Worm (Caenorhabditis elegans): ENCODE measurements around the gene F36H12.17.
"Not testable (repeated sequence)": the region's sequence is repeated elsewhere in the genome, so short reads cannot be mapped to it uniquely, and the experiment has no call there.

Gene F36H12.17

DNA sequence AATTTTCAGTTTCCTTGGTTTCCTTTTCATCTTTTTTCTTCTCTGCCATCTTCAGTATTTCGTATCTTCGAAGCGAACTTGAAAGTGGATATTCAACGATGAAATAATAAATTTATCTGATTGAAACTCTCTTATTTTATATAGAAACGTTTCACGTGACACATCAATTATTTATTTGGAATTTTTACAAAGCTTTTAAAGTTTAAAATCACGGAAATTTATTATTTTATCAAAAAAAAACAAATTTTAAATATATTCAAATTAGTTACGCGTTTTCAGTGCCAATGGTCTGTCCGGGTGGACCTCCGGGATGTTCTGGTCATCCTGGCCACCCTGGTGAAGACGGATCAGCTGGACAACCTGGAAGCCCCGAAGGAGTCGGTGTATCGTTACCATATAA, 25.4 kb upstream of the F36H12.17 start, which contains the start of gene ZK354.7:
Gene ZK354.7, minus strand, starts transcription at position 101 of the 400 bp plus-strand sequence.
- TF ChIP-seq nhr-237 (tag; optimal IDR thresholded peaks at IDR 0.05), result no peak
- TF ChIP-seq aha-1 (tag), result peak; percentile 13

DNA sequence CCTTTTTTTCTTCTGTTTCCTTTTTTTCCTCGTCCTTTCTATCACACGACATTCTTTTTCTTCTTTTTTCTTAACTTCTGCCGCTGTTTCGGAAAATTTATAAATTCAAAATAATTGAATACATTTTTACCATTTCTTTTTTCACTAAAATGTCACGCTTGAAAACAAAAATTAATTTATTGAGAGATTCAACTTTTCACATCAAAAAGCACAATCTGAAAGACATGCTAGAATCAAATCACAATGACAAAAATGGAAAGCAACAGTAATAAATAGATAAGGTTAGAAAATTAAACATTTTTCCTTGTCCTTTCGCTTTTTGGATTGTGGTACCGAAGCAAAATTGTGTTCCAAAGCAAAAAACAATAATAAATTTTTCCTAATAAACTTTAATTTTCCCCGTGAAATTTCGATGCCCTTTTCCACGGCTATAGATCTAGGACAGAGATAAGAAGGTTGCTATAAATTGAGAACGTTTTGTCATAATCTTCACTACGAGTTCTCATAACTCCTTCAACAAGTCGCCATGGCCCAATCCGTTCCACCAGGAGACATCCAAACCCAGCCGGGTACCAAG, 19.9 kb upstream of the F36H12.17 start, which contains the start of the genes ZK354.6 and msp-113:
Gene ZK354.6, minus strand, starts transcription at position 101 of the 577 bp plus-strand sequence.
Gene msp-113, plus strand, starts transcription at position 527 of the 577 bp plus-strand sequence.
- TF ChIP-seq spr-3 (GFP tag; optimal IDR thresholded peaks at IDR 0.05), result no peak
- no peak for TF ChIP-seq hlh-30 (tag; optimal IDR thresholded peaks at IDR 0.05; ENCODE audit: insufficient read depth)
- peak in 1 of 2 experiments; percentile 27 for TF ChIP-seq unc-62 (GFP tag; optimal IDR thresholded peaks at IDR 0.05 in 1 of 2)
- TF ChIP-seq unc-62 (tag; optimal IDR thresholded peaks at IDR 0.05), result no peak
- TF ChIP-seq nhr-41 (GFP tag; IDR thresholded peaks at IDR 0.05), result no peak
- TF ChIP-seq Y48G9A.11 (GFP tag; IDR thresholded peaks at IDR 0.05), result no peak
- no peak for TF ChIP-seq dmd-9 (GFP tag; IDR thresholded peaks at IDR 0.05)
- no peak for TF ChIP-seq ceh-62 (tag; optimal IDR thresholded peaks at IDR 0.05)

DNA sequence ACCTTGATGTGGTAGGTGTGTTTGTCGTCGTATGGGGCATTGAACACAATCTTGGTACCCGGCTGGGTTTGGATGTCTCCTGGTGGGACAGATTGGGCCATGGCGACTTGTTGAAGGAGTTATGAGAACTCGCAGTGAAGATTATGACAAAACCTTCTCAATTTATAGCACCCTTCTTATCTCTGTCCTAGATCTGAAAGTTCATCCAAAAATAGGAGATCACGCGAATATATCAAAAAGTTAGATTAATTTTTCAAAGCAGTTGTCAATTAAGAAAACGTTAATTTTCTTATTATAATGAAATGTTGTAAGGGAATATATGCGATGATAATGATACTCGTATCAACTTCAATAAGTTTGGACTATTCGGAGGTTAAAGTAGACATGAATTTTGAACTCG, 17.6 kb upstream of the F36H12.17 start, which contains the start of gene msp-51:
Gene msp-51, minus strand, starts transcription at position 101 of the 400 bp plus-strand sequence.
- TF ChIP-seq dpl-1 (GFP tag; optimal IDR thresholded peaks at IDR 0.05); nhr-111 (GFP tag; optimal IDR thresholded peaks at IDR 0.05); ZK546.5 (tag; optimal IDR thresholded peaks at IDR 0.05): not testable (repeated sequence)

DNA sequence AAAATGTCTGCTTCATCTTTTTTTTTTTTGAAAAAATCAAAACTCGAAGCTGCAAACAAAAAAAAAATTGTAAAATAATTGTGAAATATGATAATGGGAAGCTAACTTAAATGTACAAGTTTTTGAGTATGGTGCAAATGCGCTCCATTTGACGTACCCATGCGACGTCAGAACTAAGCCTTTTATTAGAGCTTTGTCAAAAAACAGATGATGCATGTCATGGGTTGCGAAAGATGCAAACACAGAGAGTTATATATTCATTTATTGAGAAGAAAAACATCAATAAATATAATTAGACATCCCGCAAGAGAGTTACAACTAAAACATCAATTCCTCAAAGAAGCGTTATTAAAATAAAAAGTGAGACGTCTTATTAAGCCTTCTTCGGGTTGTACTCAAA, 16.8 kb upstream of the F36H12.17 start:
- TF ChIP-seq ama-1 (optimal IDR thresholded peaks at IDR 0.05) (no peak), snpc-4 (tag; optimal IDR thresholded peaks at IDR 0.05) (no peak), hif-1 (tag; optimal IDR thresholded peaks at IDR 0.05) (no peak), ztf-11 (tag; optimal IDR thresholded peaks at IDR 0.05) (no peak), unc-39 (tag; optimal IDR thresholded peaks at IDR 0.05) (no peak), lin-1 (GFP tag; IDR thresholded peaks at IDR 0.05) (no peak), ztf-7 (tag; optimal IDR thresholded peaks at IDR 0.05) (no peak), ceh-28 (tag; optimal IDR thresholded peaks at IDR 0.05) (no peak), dmd-6 (GFP tag; IDR thresholded peaks at IDR 0.05) (no peak), daf-8 (GFP tag; IDR thresholded peaks at IDR 0.05) (no peak), egl-27 (tag; optimal IDR thresholded peaks at IDR 0.05) (no peak), skn-1 (tag; optimal IDR thresholded peaks at IDR 0.05) (no peak), ZK337.2 (GFP tag; IDR thresholded peaks at IDR 0.05) (no peak), nhr-48 (tag; optimal IDR thresholded peaks at IDR 0.05) (no peak), F49E8.2 (tag; optimal IDR thresholded peaks at IDR 0.05; ENCODE audit: borderline replicate concordance) (no peak), nhr-10 (tag; optimal IDR thresholded peaks at IDR 0.05) (no peak), nhr-42 (GFP tag; IDR thresholded peaks at IDR 0.05) (no peak), duxl-1 (tag; optimal IDR thresholded peaks at IDR 0.05; ENCODE audit: poor library complexity) (no peak), fkh-10 (GFP tag; optimal IDR thresholded peaks at IDR 0.05) (no peak)

DNA sequence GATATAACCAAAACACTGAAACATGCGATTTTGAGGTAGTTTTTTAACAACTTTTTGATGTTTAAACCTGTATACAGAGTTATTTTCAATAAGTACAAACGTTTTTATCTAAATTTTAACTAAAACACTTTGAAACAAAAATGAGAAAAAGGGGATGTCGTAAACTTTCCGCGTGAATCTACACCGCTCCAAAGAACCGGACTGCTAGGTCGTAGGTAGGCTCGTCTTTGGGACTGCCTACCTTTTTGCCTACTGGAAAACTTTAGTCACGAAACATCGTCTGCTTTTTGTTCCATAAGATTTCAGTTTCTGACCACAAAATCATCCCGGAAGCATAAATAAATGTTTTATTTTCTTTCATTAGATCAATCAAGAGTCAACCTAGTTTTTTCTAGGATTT, 13.6 kb upstream of the F36H12.17 start:
- TF ChIP-seq spr-1 (tag; optimal IDR thresholded peaks at IDR 0.05) (no peak), unc-62 (GFP tag; optimal IDR thresholded peaks at IDR 0.05 in 1 of 2) (peak in 1 of 2 experiments; percentile 90), unc-62 (tag; optimal IDR thresholded peaks at IDR 0.05) (no peak), aha-1 (tag) (peak; percentile 56), fos-1 (tag; optimal IDR thresholded peaks at IDR 0.05) (no peak), attf-4 (tag; optimal IDR thresholded peaks at IDR 0.05) (no peak)

All from whole organism, L4 larva.